Worm (Caenorhabditis elegans) whole organism, midembryonic: Measurements from ENCODE around the gene F21C10.6.

Experiments
- T22C8.4 ChIP-seq: fragments of 200-800 bp; sonication (Bioruptor generic); IDR thresholded peaks from 2 replicates; pipeline ENCODE4 v1.3.6; 2022; ENCODE audit warnings: missing genetic modification characterization, missing compliant biosample characterization
- cog-1 ChIP-seq: sonication (generic microtip); optimal IDR thresholded peaks from 2 replicates; lab custom pipeline; 2016; ENCODE audit warnings: missing genetic modification characterization, missing compliant biosample characterization
- flt-1 ChIP-seq: fragments of 200-800 bp; sonication (Bioruptor generic); IDR thresholded peaks from 2 replicates; pipeline ENCODE4 v1.3.6; 2022; ENCODE audit warnings: missing genetic modification characterization, missing compliant biosample characterization
- klf-2 ChIP-seq: fragments of 200-800 bp; sonication (Bioruptor generic); conservative IDR thresholded peaks from 2 replicates; pipeline ENCODE4 v1.3.6; 2022; ENCODE audit warnings: missing genetic modification reagents, missing genetic modification characterization, missing compliant biosample characterization
- med-1 ChIP-seq: sonication (generic microtip); optimal IDR thresholded peaks from 2 replicates; lab custom pipeline; 2017; ENCODE audit warnings: missing genetic modification characterization, mild to moderate bottlenecking, missing compliant biosample characterization, antibody characterized with exemption, missing genetic modification reagents; ENCODE audit not compliant: insufficient read depth
- ref-1 ChIP-seq: fragments of 200-800 bp; sonication (Bioruptor generic); conservative IDR thresholded peaks from 2 replicates; pipeline ENCODE4 v1.3.6; 2022; ENCODE audit warnings: missing genetic modification reagents, missing genetic modification characterization, missing compliant biosample characterization
- tab-1 ChIP-seq: fragments of 200-800 bp; sonication (Bioruptor generic); IDR thresholded peaks from 2 replicates; pipeline ENCODE4 v1.3.6; 2022; ENCODE audit warnings: missing genetic modification characterization, missing compliant biosample characterization
- ztf-23 ChIP-seq: fragments of 200-800 bp; sonication (Bioruptor generic); IDR thresholded peaks from 2 replicates; pipeline ENCODE4 v1.3.6; 2022; ENCODE audit warnings: missing genetic modification reagents, missing genetic modification characterization, missing compliant biosample characterization
- ztf-29 ChIP-seq: fragments of 200-800 bp; sonication (Bioruptor generic); IDR thresholded peaks from 2 replicates; pipeline ENCODE4 v1.3.6; 2022; ENCODE audit warnings: missing genetic modification reagents, missing genetic modification characterization, missing compliant biosample characterization

- TF ChIP-seq ref-1 (GFP tag; lab: Robert Waterston, UW) (no peak), flt-1 (GFP tag; lab: Robert Waterston, UW) (no peak), med-1 (no peak), cog-1 (tag; lab: Kevin White, UChicago) (no peak), ztf-23 (GFP tag; lab: Robert Waterston, UW) (no peak), klf-2 (no peak), tab-1 (GFP tag; lab: Robert Waterston, UW) (no peak), T22C8.4 (no peak), ztf-29 (no peak)
Measured at ce11 chrV:9141297-9141696, 17.0 kb downstream of the F21C10.6 start, which contains the start of gene pitr-3.
